Worm (Caenorhabditis elegans): ENCODE results near the gene slc-17.7.

slc-17.7 gene

ce11 chrV:9232296-9232695 lies 34.0 kb downstream of the slc-17.7 start, which contains the start of gene F07C3.3:
Gene F07C3.3, minus strand, starts transcription at chrV:9232396.
- TF ChIP-seq nhr-28 (tag; optimal IDR thresholded peaks at IDR 0.05): no peak
- TF ChIP-seq lin-15B (tag; optimal IDR thresholded peaks at IDR 0.05): no peak

- TF ChIP-seq hmg-11 (tag; optimal IDR thresholded peaks at IDR 0.05): peak; percentile 26
- no peak for TF ChIP-seq nhr-12 (tag; optimal IDR thresholded peaks at IDR 0.05)
- TF ChIP-seq lin-39 (tag; optimal IDR thresholded peaks at IDR 0.05): peak; percentile 62
- peak; percentile 13 for TF ChIP-seq fkh-10 (GFP tag; optimal IDR thresholded peaks at IDR 0.05)
- TF ChIP-seq nfya-1 (tag; optimal IDR thresholded peaks at IDR 0.05; ENCODE audit: insufficient read depth): peak; percentile 41
- no peak for TF ChIP-seq nhr-43 (tag; optimal IDR thresholded peaks at IDR 0.05; ENCODE audit: poor library complexity, severe bottlenecking)
Observed at ce11 chrV:9225675-9226144, 40.6 kb downstream of the slc-17.7 start, which contains the start of gene F07C3.2. Gene F07C3.2, plus strand, starts transcription at chrV:9226094.

ce11 chrV:9224981-9225380 lies 41.3 kb downstream of the slc-17.7 start:
- TF ChIP-seq nhr-25 (tag; optimal IDR thresholded peaks at IDR 0.05) (peak; percentile 38), elt-2 (tag; optimal IDR thresholded peaks at IDR 0.05) (no peak)

DNA sequence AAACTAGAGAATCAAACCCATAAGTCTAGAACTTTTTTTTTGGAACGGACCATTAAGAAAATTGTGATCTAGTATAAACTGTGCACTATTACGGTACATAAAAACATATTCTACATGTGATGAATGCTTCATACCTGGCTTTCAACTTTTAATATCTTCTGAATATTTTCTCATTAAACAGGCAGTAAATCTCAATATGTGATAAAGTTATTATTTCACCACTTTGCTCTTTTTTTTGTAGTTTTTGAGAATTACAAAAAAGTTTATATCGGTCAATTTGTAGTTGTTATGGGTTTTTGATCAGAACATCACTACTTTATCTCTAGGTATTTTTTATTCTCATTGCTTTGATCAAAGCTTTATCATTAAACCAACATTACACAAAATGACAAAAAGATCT lies 41.9 kb downstream of the slc-17.7 start:
- no peak for TF ChIP-seq lin-15B (tag; optimal IDR thresholded peaks at IDR 0.05)
- no peak for TF ChIP-seq nhr-28 (tag; optimal IDR thresholded peaks at IDR 0.05)
- TF ChIP-seq lin-39 (tag; optimal IDR thresholded peaks at IDR 0.05): no peak
- TF ChIP-seq lsy-12 (tag; optimal IDR thresholded peaks at IDR 0.05): no peak
- no peak for TF ChIP-seq ceh-16 (tag; optimal IDR thresholded peaks at IDR 0.05)
- TF ChIP-seq nhr-237 (tag; optimal IDR thresholded peaks at IDR 0.05): no peak
- no peak for TF ChIP-seq elt-2 (tag; optimal IDR thresholded peaks at IDR 0.05)
- TF ChIP-seq hmg-11 (tag; optimal IDR thresholded peaks at IDR 0.05): no peak
- no peak for TF ChIP-seq egl-27 (tag; optimal IDR thresholded peaks at IDR 0.05)
- no peak for TF ChIP-seq R02D3.7 (tag; optimal IDR thresholded peaks at IDR 0.05)
- TF ChIP-seq nhr-43 (tag; optimal IDR thresholded peaks at IDR 0.05; ENCODE audit: poor library complexity, severe bottlenecking): no peak
- no peak for TF ChIP-seq nhr-25 (tag; optimal IDR thresholded peaks at IDR 0.05)
- no peak for TF ChIP-seq egl-5 (tag; optimal IDR thresholded peaks at IDR 0.05)
- no peak for TF ChIP-seq unc-62 (GFP tag; optimal IDR thresholded peaks at IDR 0.05)
- no peak for TF ChIP-seq sea-2 (GFP tag; optimal IDR thresholded peaks at IDR 0.05)
- no peak for TF ChIP-seq skn-1 (tag; optimal IDR thresholded peaks at IDR 0.05)
- TF ChIP-seq unc-39 (tag; optimal IDR thresholded peaks at IDR 0.05): no peak

ce11 chrV:9222819-9223218 lies 43.5 kb downstream of the slc-17.7 start:
- TF ChIP-seq mml-1 (tag; optimal IDR thresholded peaks at IDR 0.05) (no peak), daf-12 (tag; optimal IDR thresholded peaks at IDR 0.05) (no peak), hmg-11 (tag; optimal IDR thresholded peaks at IDR 0.05) (no peak), ceh-9 (tag; optimal IDR thresholded peaks at IDR 0.05) (no peak), ztf-4 (tag; optimal IDR thresholded peaks at IDR 0.05) (no peak), fos-1 (tag; optimal IDR thresholded peaks at IDR 0.05) (no peak), nhr-23 (tag; optimal IDR thresholded peaks at IDR 0.05) (no peak), skn-1 (tag; optimal IDR thresholded peaks at IDR 0.05) (no peak)

ce11 chrV:9221566-9221965 lies 44.7 kb downstream of the slc-17.7 start, which contains the start of gene grd-6:
Gene grd-6, plus strand, starts transcription at chrV:9221866.
- TF ChIP-seq nhr-25 (tag; optimal IDR thresholded peaks at IDR 0.05): peak; percentile 25
- TF ChIP-seq elt-3 (tag; optimal IDR thresholded peaks at IDR 0.05): no peak

DNA sequence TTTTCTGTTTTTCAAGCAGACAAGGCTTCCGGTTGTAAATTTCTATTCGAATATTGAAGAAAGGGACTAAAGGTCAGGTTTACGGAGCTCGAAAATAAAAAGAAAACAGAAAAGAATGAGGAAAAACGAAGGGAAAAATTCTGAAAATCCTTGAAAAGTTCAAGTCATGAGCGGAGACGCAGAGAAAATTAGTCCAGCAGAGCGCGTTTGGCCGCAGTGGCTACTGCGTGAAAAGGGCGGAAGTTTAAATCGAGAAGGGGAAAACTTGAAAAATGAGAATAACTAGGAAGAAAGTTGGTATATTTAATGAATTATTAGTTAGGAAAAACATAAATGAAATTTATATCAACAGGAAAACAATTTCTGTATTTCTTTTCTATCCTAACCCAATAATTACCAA lies 45.9 kb downstream of the slc-17.7 start:
- TF ChIP-seq hmg-11 (tag; optimal IDR thresholded peaks at IDR 0.05): peak; percentile 28
- TF ChIP-seq pqm-1 (tag; optimal IDR thresholded peaks at IDR 0.05): peak; percentile 21
- peak; percentile 77 for TF ChIP-seq pha-4 (tag; optimal IDR thresholded peaks at IDR 0.05)
- TF ChIP-seq nhr-23 (tag; optimal IDR thresholded peaks at IDR 0.05): peak; percentile 51
- peak; percentile 44 for TF ChIP-seq elt-2 (tag; optimal IDR thresholded peaks at IDR 0.05)
- TF ChIP-seq ztf-4 (tag; optimal IDR thresholded peaks at IDR 0.05): no peak
- TF ChIP-seq mdl-1 (tag; optimal IDR thresholded peaks at IDR 0.05): no peak
- TF ChIP-seq nfya-1 (tag; optimal IDR thresholded peaks at IDR 0.05; ENCODE audit: insufficient read depth): peak; percentile 79
- no peak for TF ChIP-seq snpc-4 (tag; optimal IDR thresholded peaks at IDR 0.05)
- TF ChIP-seq lin-39 (tag; optimal IDR thresholded peaks at IDR 0.05): no peak
- TF ChIP-seq ztf-11 (tag; optimal IDR thresholded peaks at IDR 0.05): no peak
- no peak for TF ChIP-seq ama-1 (optimal IDR thresholded peaks at IDR 0.05)
- TF ChIP-seq nhr-11 (tag; optimal IDR thresholded peaks at IDR 0.05): no peak
- peak; percentile 55 for TF ChIP-seq nhr-25 (tag; optimal IDR thresholded peaks at IDR 0.05)
- TF ChIP-seq lin-15B (tag; optimal IDR thresholded peaks at IDR 0.05): peak; percentile 75
- peak; percentile 28 for TF ChIP-seq egl-5 (tag; optimal IDR thresholded peaks at IDR 0.05)
- peak; percentile 46 for TF ChIP-seq skn-1 (tag; optimal IDR thresholded peaks at IDR 0.05)
